Fruit fly (Drosophila melanogaster): ENCODE measurements around the gene CG7080.

DNA sequence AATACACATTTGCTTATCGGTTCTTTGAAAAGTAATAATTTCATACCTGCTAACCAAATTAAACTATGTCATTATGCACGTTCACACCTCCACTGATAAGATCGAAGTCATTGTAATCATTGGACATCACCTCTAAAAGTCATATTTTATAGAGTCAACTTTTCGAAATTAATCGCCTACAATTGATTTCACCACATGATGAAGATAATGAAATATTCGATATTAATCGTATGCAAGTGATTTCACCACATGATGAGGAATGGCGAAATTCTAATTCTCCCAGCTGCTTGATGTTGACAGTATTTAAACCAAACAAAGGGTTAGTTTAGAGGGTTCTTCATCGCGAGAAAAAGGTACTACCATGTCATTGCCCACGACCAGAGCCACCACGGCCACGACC lies 46.6 kb downstream of the CG7080 start, which contains the start of gene CG18596:
- TF ChIP-seq ovo (GFP tag; optimal IDR thresholded peaks at IDR 0.05) (no peak), tj (GFP tag; optimal IDR thresholded peaks at IDR 0.05) (no peak), CG7101 (tag; optimal IDR thresholded peaks at IDR 0.05) (no peak), CG7045 (GFP tag; optimal IDR thresholded peaks at IDR 0.05) (no peak), CG14711 (tag; optimal IDR thresholded peaks at IDR 0.05) (no peak), CG1620 (GFP tag; optimal IDR thresholded peaks at IDR 0.05) (no peak), pad (GFP tag; optimal IDR thresholded peaks at IDR 0.05) (no peak), toe (GFP tag; optimal IDR thresholded peaks at IDR 0.05) (no peak), cnc (optimal IDR thresholded peaks at IDR 0.05) (no peak), bab1 (GFP tag; optimal IDR thresholded peaks at IDR 0.05) (no peak)
